Worm (Caenorhabditis elegans) whole organism, L4 larva: ENCODE results near the gene F07F6.2.

Experiments used
- ZK546.5 ChIP-seq, 2 experiments: sonication (generic microtip); optimal IDR thresholded peaks; 2 replicates each; lab custom pipeline; 2017; ENCODE audit warnings: missing biosample characterization in 2 of 2, missing genetic modification characterization in 2 of 2
- dpl-1 ChIP-seq: fragments of 150-350 bp; optimal IDR thresholded peaks from 2 replicates; lab custom pipeline; 2014; ENCODE audit warnings: missing biosample characterization, missing genetic modification reagents, missing genetic modification characterization
- fkh-10 ChIP-seq: fragments of 150-350 bp; optimal IDR thresholded peaks from 2 replicates; lab custom pipeline; 2014; ENCODE audit warnings: missing biosample characterization, missing genetic modification reagents, missing genetic modification characterization
- fos-1 ChIP-seq: fragments of 150-350 bp; optimal IDR thresholded peaks from 2 replicates; lab custom pipeline; 2014; ENCODE audit warnings: missing biosample characterization, missing genetic modification characterization
- hmg-1.1 ChIP-seq: fragments of 200-800 bp; sonication (Bioruptor generic); IDR thresholded peaks from 2 replicates; pipeline ENCODE4 v1.3.6; 2022; ENCODE audit warnings: missing genetic modification reagents, missing genetic modification characterization, missing compliant biosample characterization
- lin-13 ChIP-seq: fragments of 150-350 bp; optimal IDR thresholded peaks from 2 replicates; lab custom pipeline; 2014; ENCODE audit warnings: missing biosample characterization, missing genetic modification reagents, missing genetic modification characterization
- mes-2 ChIP-seq: sonication (generic microtip); optimal IDR thresholded peaks from 2 replicates; lab custom pipeline; 2016; ENCODE audit warnings: missing genotype, mild to moderate bottlenecking, missing genetic modification characterization, missing compliant biosample characterization; ENCODE audit not compliant: poor library complexity, severe bottlenecking
- nhr-48 ChIP-seq: sonication (generic microtip); optimal IDR thresholded peaks from 2 replicates; lab custom pipeline; 2016; ENCODE audit warnings: mild to moderate bottlenecking, missing genetic modification characterization, missing compliant biosample characterization
- nhr-77 ChIP-seq: fragments of 150-350 bp; optimal IDR thresholded peaks from 2 replicates; lab custom pipeline; 2014; ENCODE audit warnings: missing biosample characterization, missing genetic modification characterization
- pha-4 ChIP-seq, 2 experiments: fragments of 150-350 bp in 1 of 2; fragments of 200-800 bp in 1 of 2; sonication (Bioruptor generic) in 1 of 2; IDR thresholded peaks in 1 of 2; optimal IDR thresholded peaks in 1 of 2; 2 replicates each; pipeline versions ENCODE4 v1.3.6 to Lab custom; 2014 to 2022; ENCODE audit warnings: missing genetic modification characterization in 2 of 2, missing genetic modification reagents in 2 of 2, missing biosample characterization in 1 of 2, missing compliant biosample characterization in 1 of 2
- unc-130 ChIP-seq: sonication (generic microtip); optimal IDR thresholded peaks from 2 replicates; lab custom pipeline; 2016; ENCODE audit warnings: missing genetic modification reagents, missing genetic modification characterization, missing compliant biosample characterization
- unc-39 ChIP-seq: sonication (generic microtip); optimal IDR thresholded peaks from 2 replicates; lab custom pipeline; 2017; ENCODE audit warnings: missing biosample characterization, missing genetic modification characterization
- ztf-11 ChIP-seq: fragments of 150-350 bp; optimal IDR thresholded peaks from 2 replicates; lab custom pipeline; 2014; ENCODE audit warnings: missing biosample characterization, missing genetic modification characterization

DNA sequence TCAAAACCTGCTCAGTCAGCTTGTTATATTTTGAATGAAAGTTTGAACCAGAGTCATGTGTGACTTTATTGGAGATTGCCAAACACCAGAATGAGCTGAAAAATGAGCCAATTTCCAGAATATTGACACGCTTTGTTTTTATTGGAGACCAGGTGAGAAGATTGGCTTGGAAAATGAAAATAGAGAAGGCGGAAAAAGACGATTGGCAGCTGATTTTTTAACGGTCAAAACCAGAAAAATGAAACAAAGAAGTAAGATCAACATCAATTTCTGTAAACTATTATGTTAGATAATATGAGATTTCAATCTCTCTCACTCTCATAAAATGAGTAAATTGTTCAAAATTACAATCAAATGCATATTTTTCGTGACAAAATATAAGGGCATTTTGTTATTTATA, 3.1 kb downstream of the F07F6.2 start, which contains the start of gene srx-114:
- TF ChIP-seq fos-1 (tag; lab: Kevin White, UChicago) (no peak), nhr-48 (tag; lab: Kevin White, UChicago) (no peak), dpl-1 (GFP tag; lab: Kevin White, UChicago) (no peak), lin-13 (GFP tag; lab: Kevin White, UChicago) (no peak), fkh-10 (no peak), unc-39 (no peak), ZK546.5 (tag; optimal IDR thresholded peaks at IDR 0.05; lab: Kevin White, UChicago) (no peak), unc-130 (GFP tag; lab: Kevin White, UChicago) (no peak), pha-4 (GFP tag; IDR thresholded peaks at IDR 0.05; lab: Robert Waterston, UW) (no peak), pha-4 (tag; optimal IDR thresholded peaks at IDR 0.05; lab: Kevin White, UChicago) (no peak), ztf-11 (tag; lab: Kevin White, UChicago) (no peak), nhr-77 (tag; lab: Kevin White, UChicago) (no peak), mes-2 (no peak), hmg-1.1 (GFP tag; lab: Robert Waterston, UW) (no peak)
